Fruit fly (Drosophila melanogaster) S2 (cell line): ENCODE data around the gene HIP.
A peak's percentile ranks its signal among the peaks of the same experiment; 100 is the strongest.

Experiments used
- CG8478 ChIP-seq: fragments of >200 bp; optimal IDR thresholded peaks from 2 replicates; lab custom pipeline; 2018
- CTCF ChIP-seq, 2 experiments: fragments of >200 bp; optimal IDR thresholded peaks; 2 replicates each; lab custom pipeline; 2018

Gene HIP

DNA sequence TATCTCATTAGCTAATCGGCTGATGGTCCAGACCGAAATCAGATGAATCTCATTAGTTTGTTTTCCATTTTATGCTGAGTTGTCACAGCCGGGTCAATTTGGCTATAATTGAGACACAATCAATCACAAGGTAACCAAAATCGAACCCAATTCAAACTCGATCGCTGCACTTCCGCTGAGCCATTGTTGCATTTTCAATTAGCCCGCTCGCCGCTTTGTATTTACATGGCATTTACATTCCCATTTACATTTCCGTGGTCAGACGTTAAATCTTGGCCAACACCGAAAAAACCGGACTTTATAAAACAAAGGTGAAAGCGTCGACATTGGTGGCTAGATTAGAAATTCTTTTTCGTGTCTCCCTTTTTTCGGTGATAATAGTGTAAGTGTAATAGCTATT, 26.1 kb downstream of the HIP start:
- no peak for TF ChIP-seq CG8478 (lab: Kevin White, UChicago)
- no peak for TF ChIP-seq CTCF (optimal IDR thresholded peaks at IDR 0.05; lab: Kevin White, UChicago)

DNA sequence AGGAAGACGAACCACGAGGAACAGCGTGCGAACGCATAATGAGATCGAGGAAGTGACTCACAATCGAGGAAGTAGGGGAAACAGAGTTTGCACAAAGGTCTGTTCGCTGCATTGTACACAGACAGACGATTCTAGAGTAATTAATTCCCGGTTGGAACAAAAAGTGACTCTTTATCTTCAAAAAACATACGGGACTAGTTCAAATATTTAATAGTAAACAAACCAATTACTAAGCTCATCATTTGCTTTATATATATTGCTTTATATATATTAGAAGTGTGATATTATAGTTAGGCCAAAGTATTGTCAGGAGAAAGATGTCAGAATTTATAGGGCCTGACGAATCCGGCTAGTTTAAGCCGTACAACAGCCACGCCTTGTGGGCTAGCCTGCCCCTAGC, 28.9 kb downstream of the HIP start, which contains the start of gene CG2901:
Gene CG2901 (plus strand): TSS at position 301 of the 400 bp plus-strand sequence.
- TF ChIP-seq CG8478 (lab: Kevin White, UChicago) (no peak), CTCF (optimal IDR thresholded peaks at IDR 0.05; lab: Kevin White, UChicago) (no peak)

- no peak for TF ChIP-seq CTCF (optimal IDR thresholded peaks at IDR 0.05; lab: Kevin White, UChicago)
These were observed 32.8 kb downstream of the HIP start for dm6 chrX:3831761-3832160.

DNA sequence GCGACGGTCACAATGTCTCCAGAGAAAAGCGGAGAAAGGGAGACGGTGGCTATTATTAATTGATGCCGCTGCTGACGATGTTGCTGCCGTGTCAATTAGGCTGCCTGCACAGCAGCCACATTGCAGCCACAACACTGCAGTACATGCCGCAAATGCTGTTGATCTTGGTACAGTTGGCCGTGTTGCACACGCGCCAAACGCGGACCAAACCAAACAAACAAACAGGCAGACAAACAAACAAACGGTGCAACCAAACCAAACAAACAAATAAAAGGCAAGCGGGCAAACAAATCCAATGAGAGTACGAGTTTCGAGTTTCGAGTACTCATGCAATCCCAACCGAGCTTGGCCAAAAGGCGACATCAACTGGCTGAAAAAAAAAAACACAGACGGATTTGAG, 33.3 kb downstream of the HIP start:
- TF ChIP-seq CTCF (optimal IDR thresholded peaks at IDR 0.05; lab: Kevin White, UChicago) = no peak
- no peak for TF ChIP-seq CG8478 (lab: Kevin White, UChicago)

dm6 chrX:3833109-3833657, 34.2 kb downstream of the HIP start:
- TF ChIP-seq CTCF (optimal IDR thresholded peaks at IDR 0.05; lab: Kevin White, UChicago) (no peak), CG8478 (lab: Kevin White, UChicago) (no peak)

- TF ChIP-seq CTCF (optimal IDR thresholded peaks at IDR 0.05; lab: Kevin White, UChicago) (no peak), CG8478 (lab: Kevin White, UChicago) (no peak)
These were observed 36.2 kb downstream of the HIP start for dm6 chrX:3834955-3835763.

DNA sequence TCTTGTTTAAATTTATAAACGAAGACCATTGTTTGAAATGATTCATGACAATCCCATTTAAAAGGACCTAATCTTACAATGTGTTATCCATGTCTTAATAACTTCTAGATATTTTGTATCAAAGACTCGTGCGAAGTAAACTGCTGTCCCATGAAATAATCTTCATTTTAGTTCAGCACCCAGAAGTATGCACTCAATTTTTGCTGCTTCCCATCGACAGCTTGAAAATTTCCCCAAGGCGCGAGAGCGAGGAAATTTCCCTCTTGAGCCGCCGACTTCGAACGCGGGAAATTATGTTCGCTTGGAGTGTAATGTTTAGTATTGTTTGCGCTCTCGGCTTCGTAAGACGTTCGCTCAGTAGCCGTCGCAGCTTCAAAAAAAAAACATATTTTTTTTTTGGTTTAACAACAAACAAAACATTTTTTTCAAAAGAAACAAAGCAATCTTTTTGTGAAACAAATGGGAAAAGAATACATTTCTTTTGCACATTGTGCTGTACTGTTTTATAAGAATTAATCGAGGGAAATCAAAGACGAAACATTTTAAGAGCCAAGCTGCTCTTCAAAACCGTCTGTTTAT, 36.9 kb downstream of the HIP start:
- TF ChIP-seq CTCF (optimal IDR thresholded peaks at IDR 0.05; lab: Kevin White, UChicago) = no peak
- no peak for TF ChIP-seq CG8478 (lab: Kevin White, UChicago)

- TF ChIP-seq CTCF (optimal IDR thresholded peaks at IDR 0.05; lab: Kevin White, UChicago) (no peak), CG8478 (lab: Kevin White, UChicago) (no peak)
These were observed 38.7 kb downstream of the HIP start for dm6 chrX:3837628-3838027.

dm6 chrX:3838648-3839047, 39.7 kb downstream of the HIP start:
- TF ChIP-seq CG8478 (lab: Kevin White, UChicago) = no peak
- no peak for TF ChIP-seq CTCF (optimal IDR thresholded peaks at IDR 0.05; lab: Kevin White, UChicago)

dm6 chrX:3840962-3841361, 42.0 kb downstream of the HIP start:
- peak in 1 of 2 experiments; percentile 3 for TF ChIP-seq CTCF (optimal IDR thresholded peaks at IDR 0.05; lab: Kevin White, UChicago)
- TF ChIP-seq CG8478 (lab: Kevin White, UChicago) = no peak

DNA sequence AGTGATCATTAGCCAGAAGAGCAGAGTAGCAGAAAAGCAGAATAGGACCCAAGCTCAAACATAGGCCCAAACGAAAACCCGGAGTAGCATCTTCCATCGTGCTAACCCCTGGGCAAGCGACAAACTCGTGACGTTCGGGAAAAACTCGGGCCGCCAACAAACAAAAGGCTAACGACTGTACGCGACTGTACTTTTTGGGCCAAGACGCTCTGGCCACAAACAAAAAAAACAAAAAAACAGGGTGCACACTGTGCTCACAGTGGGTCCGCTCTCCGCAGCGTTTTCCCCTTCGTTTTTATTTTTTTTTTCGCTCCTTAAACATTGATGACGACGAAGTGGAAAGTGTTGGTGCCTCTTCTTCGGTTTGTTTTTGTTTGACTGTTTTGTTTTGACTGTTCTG, 43.9 kb downstream of the HIP start:
- no peak for TF ChIP-seq CTCF (optimal IDR thresholded peaks at IDR 0.05; lab: Kevin White, UChicago)
- TF ChIP-seq CG8478 (lab: Kevin White, UChicago) = no peak

- no peak for TF ChIP-seq CG8478 (lab: Kevin White, UChicago)
- no peak for TF ChIP-seq CTCF (optimal IDR thresholded peaks at IDR 0.05; lab: Kevin White, UChicago)
These were observed 46.6 kb downstream of the HIP start for dm6 chrX:3845340-3846161.

- no peak for TF ChIP-seq CTCF (optimal IDR thresholded peaks at IDR 0.05; lab: Kevin White, UChicago)
- TF ChIP-seq CG8478 (lab: Kevin White, UChicago) = no peak
These were observed 47.4 kb downstream of the HIP start for dm6 chrX:3846393-3846792.

DNA sequence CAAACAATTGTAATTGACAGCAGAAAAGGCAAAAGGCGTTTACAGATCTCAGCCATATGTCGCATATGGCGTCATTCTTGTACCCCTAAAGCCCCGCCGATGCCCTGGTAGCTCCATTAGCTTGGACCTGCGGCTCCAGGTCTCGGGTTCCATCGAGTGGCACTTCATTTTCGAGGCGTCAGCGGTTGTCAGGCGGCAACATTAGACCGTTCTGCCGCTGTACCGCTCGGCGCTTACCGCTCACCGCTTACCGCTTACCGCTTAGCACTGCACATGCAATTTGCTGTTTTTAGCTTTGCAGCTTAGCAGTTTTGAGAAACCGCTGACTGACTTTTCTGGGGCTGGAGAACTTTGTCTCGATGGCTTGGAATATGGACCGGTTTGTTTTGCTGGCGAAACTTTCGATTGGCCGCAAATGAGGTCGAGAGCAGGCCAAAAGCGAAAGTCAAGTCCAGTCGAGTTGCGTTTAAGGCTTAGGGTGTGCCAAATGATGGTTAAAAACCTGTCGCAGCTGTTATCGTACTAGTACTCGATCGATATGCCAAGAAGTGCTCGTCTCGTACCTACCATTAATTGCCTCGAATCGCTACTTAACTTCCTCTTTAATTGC, 50.6 kb downstream of the HIP start:
- TF ChIP-seq CG8478 (lab: Kevin White, UChicago) (no peak), CTCF (optimal IDR thresholded peaks at IDR 0.05; lab: Kevin White, UChicago) (no peak)
